Worm (Caenorhabditis elegans) whole organism, L4/young adult: ENCODE data around the gene srv-17.

ENCODE experiments used
- W03F9.2 ChIP-seq: fragments of 150-350 bp; optimal IDR thresholded peaks from 2 replicates; lab custom pipeline; 2014; ENCODE audit warnings: missing biosample characterization, missing genetic modification characterization
- dao-5 ChIP-seq: sonication (generic microtip); optimal IDR thresholded peaks from 2 replicates; lab custom pipeline; 2016; ENCODE audit warnings: missing genotype, missing genetic modification characterization, moderate library complexity, missing compliant biosample characterization
- him-1 ChIP-seq: sonication (generic microtip); optimal IDR thresholded peaks from 2 replicates; lab custom pipeline; 2016; ENCODE audit warnings: missing genotype, missing genetic modification reagents, missing genetic modification characterization, missing compliant biosample characterization

DNA sequence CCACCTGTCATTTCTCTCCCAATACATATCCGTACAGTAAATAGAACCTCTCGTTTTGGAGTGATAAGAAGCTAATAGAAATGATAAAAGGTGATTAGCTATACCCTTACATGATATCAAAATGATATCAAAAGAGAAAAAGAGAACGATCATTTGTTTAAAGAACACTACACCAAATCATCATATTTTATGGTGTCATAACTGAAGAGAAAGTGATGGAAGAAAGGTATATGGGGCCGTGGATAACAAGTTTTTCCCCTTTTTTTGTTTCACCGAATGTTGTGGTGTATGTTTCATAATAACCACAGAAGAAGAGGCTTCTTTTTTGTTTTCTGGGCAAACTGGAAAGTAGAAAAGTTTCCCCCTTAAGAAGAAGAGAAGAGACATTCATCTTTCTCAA is 11.8 kb downstream of the srv-17 start:
- TF ChIP-seq W03F9.2 = no peak
- TF ChIP-seq him-1 (tag; lab: Kevin White, UChicago) = no peak
- no peak for TF ChIP-seq dao-5
